Worm (Caenorhabditis elegans) whole organism, L3 larva: ENCODE data around the gene emre-1.

Experiments
- R02D3.7 ChIP-seq: fragments of 150-350 bp; optimal IDR thresholded peaks from 2 replicates; lab custom pipeline; 2014; ENCODE audit warnings: missing biosample characterization, missing genetic modification characterization
- ZK546.5 ChIP-seq: sonication (generic microtip); optimal IDR thresholded peaks from 2 replicates; lab custom pipeline; 2017; ENCODE audit warnings: missing biosample characterization, missing genetic modification characterization
- elt-1 ChIP-seq: fragments of 150-350 bp; optimal IDR thresholded peaks from 2 replicates; lab custom pipeline; 2014; ENCODE audit warnings: missing biosample characterization, missing genetic modification characterization
- hmg-11 ChIP-seq: sonication (generic microtip); optimal IDR thresholded peaks from 2 replicates; lab custom pipeline; 2016; ENCODE audit warnings: missing genetic modification characterization, missing compliant biosample characterization
- lin-39 ChIP-seq: fragments of 150-350 bp; optimal IDR thresholded peaks from 2 replicates; lab custom pipeline; 2018; ENCODE audit warnings: missing biosample characterization, missing genetic modification reagents, missing genetic modification characterization
- lsy-12 ChIP-seq: sonication (generic microtip); optimal IDR thresholded peaks from 2 replicates; lab custom pipeline; 2016; ENCODE audit warnings: mild to moderate bottlenecking, missing genetic modification characterization, missing compliant biosample characterization
- nhr-11 ChIP-seq: fragments of 150-350 bp; optimal IDR thresholded peaks from 2 replicates; lab custom pipeline; 2014; ENCODE audit warnings: missing biosample characterization, missing genetic modification characterization
- nhr-237 ChIP-seq: fragments of 150-350 bp; optimal IDR thresholded peaks from 2 replicates; lab custom pipeline; 2014; ENCODE audit warnings: missing biosample characterization, missing genetic modification characterization
- snpc-4 ChIP-seq: fragments of 150-350 bp; optimal IDR thresholded peaks from 2 replicates; lab custom pipeline; 2014; ENCODE audit warnings: missing biosample characterization, missing genetic modification characterization

emre-1 gene

ce11 chrX:15027566-15027965 lies 48.1 kb downstream of the emre-1 start:
- TF ChIP-seq lin-39: peak; percentile 88
- TF ChIP-seq elt-1 (tag; lab: Kevin White, UChicago): peak; percentile 45
- no peak for TF ChIP-seq R02D3.7 (tag; lab: Kevin White, UChicago)
- TF ChIP-seq, all 47 proteins: peak for 2

ce11 chrX:15027997-15028396 lies 48.5 kb downstream of the emre-1 start:
- TF ChIP-seq lsy-12 (tag; lab: Kevin White, UChicago) (no peak), hmg-11 (tag; lab: Kevin White, UChicago) (no peak), elt-1 (tag; lab: Kevin White, UChicago) (no peak), nhr-11 (no peak), snpc-4 (tag; lab: Kevin White, UChicago) (no peak), nhr-237 (tag; lab: Kevin White, UChicago) (no peak), ZK546.5 (tag; lab: Kevin White, UChicago) (no peak)
